Comparison of ENCODE assay signal across 3 fruit fly cellular contexts in the genomic region with DNA sequence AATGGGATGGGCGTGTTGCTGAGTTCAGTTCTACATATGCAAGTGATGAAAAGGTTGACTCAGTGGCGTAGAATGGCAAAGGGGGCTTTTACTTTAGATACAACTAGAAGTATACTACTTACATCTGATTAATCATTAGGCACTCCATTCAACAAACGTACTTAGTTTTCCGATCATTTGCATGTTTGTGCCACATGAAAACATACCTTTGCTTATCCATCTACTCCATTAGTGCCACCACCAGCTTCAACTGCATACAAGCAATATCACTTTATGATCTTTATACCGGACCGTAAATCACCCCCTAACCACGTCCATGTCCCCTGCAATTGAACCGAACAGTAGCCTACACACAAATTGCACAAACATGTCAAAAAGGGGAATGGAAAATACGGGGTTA.
TF ChIP-seq lines count a peak whose summit lies in the region.
"Not testable (repeated sequence)": the region's sequence is repeated elsewhere in the genome, so short reads cannot be mapped to it uniquely, and the experiment has no call there.

No protein-coding gene starts in this region.

- not testable (repeated sequence) for TF ChIP-seq CTCF in whole organism, embryonic (GFP tag; optimal IDR thresholded peaks at IDR 0.05; lab: Kevin White, UChicago)

TF ChIP-seq in whole organism, embryonic, 481 proteins besides CTCF, POLR2A, EP300 and RAD21:
- TF ChIP-seq Drgx (GFP tag; IDR thresholded peaks at IDR 0.05; lab: Robert Waterston, UW) (peak; percentile 74), CG2712 (tag; optimal IDR thresholded peaks at IDR 0.05; lab: Kevin White, UChicago) (peak; percentile 15)

TF ChIP-seq in whole organism, prepupa, 60 proteins besides CTCF, POLR2A, EP300 and RAD21:
- TF ChIP-seq CG7368 (GFP tag; optimal IDR thresholded peaks at IDR 0.05; lab: Kevin White, UChicago) (peak; percentile 31), CG8119 (GFP tag; IDR thresholded peaks at IDR 0.05; lab: Robert Waterston, UW) (peak; percentile 66; the same call in 2 of the 3 replicates), esn (GFP tag; optimal IDR thresholded peaks at IDR 0.05; lab: Kevin White, UChicago) (peak; percentile 35), achi (GFP tag; optimal IDR thresholded peaks at IDR 0.05; lab: Kevin White, UChicago) (peak; percentile 29), net (GFP tag; optimal IDR thresholded peaks at IDR 0.05; lab: Kevin White, UChicago) (peak; percentile 23), pdm3 (GFP tag; optimal IDR thresholded peaks at IDR 0.05; lab: Kevin White, UChicago) (peak; percentile 39), CG31627 (GFP tag; optimal IDR thresholded peaks at IDR 0.05; lab: Kevin White, UChicago) (peak; percentile 50), salr (GFP tag; optimal IDR thresholded peaks at IDR 0.05; lab: Kevin White, UChicago) (peak in 1 of 2 experiments; percentile 0), Gug (GFP tag; IDR thresholded peaks at IDR 0.05; lab: Robert Waterston, UW) (peak; percentile 65), Lpt (GFP tag; optimal IDR thresholded peaks at IDR 0.05; lab: Kevin White, UChicago) (peak; percentile 27), Sox102F (GFP tag; optimal IDR thresholded peaks at IDR 0.05; lab: Kevin White, UChicago) (peak; percentile 19), CG34406 (GFP tag; optimal IDR thresholded peaks at IDR 0.05; lab: Kevin White, UChicago) (peak; percentile 10), fd59A (GFP tag; optimal IDR thresholded peaks at IDR 0.05; lab: Kevin White, UChicago) (peak; percentile 31), CG10631 (GFP tag; optimal IDR thresholded peaks at IDR 0.05; lab: Kevin White, UChicago) (peak; percentile 24), CG3032 (tag; optimal IDR thresholded peaks at IDR 0.05; lab: Kevin White, UChicago) (peak; percentile 59), CG10669 (GFP tag; optimal IDR thresholded peaks at IDR 0.05; lab: Kevin White, UChicago) (peak; percentile 49), OdsH (GFP tag; optimal IDR thresholded peaks at IDR 0.05; lab: Kevin White, UChicago) (peak; percentile 43), Eip78C (GFP tag; lab: Kevin White, UChicago) (peak; percentile 52), CG15336 (GFP tag; IDR thresholded peaks at IDR 0.05; lab: Robert Waterston, UW) (peak; percentile 47; the same call in 1 of the 2 replicates), Eip75B (GFP tag; optimal IDR thresholded peaks at IDR 0.05; lab: Kevin White, UChicago) (peak; percentile 38), lz (GFP tag; optimal IDR thresholded peaks at IDR 0.05; lab: Kevin White, UChicago) (peak; percentile 27), CG32006 (GFP tag; optimal IDR thresholded peaks at IDR 0.05; lab: Kevin White, UChicago) (peak; percentile 61), eg (GFP tag; IDR thresholded peaks at IDR 0.05; lab: Robert Waterston, UW) (peak; percentile 61), CG6808 (GFP tag; optimal IDR thresholded peaks at IDR 0.05; lab: Kevin White, UChicago) (peak; percentile 61), CG11762 (GFP tag; optimal IDR thresholded peaks at IDR 0.05; lab: Kevin White, UChicago; ENCODE audit: insufficient read depth) (peak; percentile 21), spab (GFP tag; optimal IDR thresholded peaks at IDR 0.05; lab: Kevin White, UChicago) (peak; percentile 43), Hr39 (GFP tag; optimal IDR thresholded peaks at IDR 0.05; lab: Kevin White, UChicago) (peak; percentile 32), Ets96B (tag; optimal IDR thresholded peaks at IDR 0.05; lab: Kevin White, UChicago) (peak; percentile 55), Sox14 (GFP tag; optimal IDR thresholded peaks at IDR 0.05; lab: Kevin White, UChicago) (peak; percentile 26), CG8319 (GFP tag; optimal IDR thresholded peaks at IDR 0.05; lab: Kevin White, UChicago) (peak; percentile 16), CG6276 (GFP tag; optimal IDR thresholded peaks at IDR 0.05; lab: Kevin White, UChicago) (peak; percentile 31), CG6163 (GFP tag; IDR thresholded peaks at IDR 0.05; lab: Robert Waterston, UW) (peak; percentile 29; the same call in 1 of the 3 replicates), Sox15 (GFP tag; optimal IDR thresholded peaks at IDR 0.05; lab: Kevin White, UChicago) (peak; percentile 7), Met (GFP tag; optimal IDR thresholded peaks at IDR 0.05; lab: Kevin White, UChicago) (peak; percentile 18), acj6 (GFP tag; optimal IDR thresholded peaks at IDR 0.05; lab: Kevin White, UChicago) (peak; percentile 36), CG1621 (tag; optimal IDR thresholded peaks at IDR 0.05; lab: Kevin White, UChicago) (peak; percentile 29)

TF ChIP-seq in whole organism, pupa, 21 proteins besides CTCF, POLR2A, EP300 and RAD21:
- TF ChIP-seq CG8159 (tag; optimal IDR thresholded peaks at IDR 0.05; lab: Kevin White, UChicago) (peak; percentile 65), CG14655 (GFP tag; optimal IDR thresholded peaks at IDR 0.05; lab: Kevin White, UChicago) (peak; percentile 71), CG9948 (tag; optimal IDR thresholded peaks at IDR 0.05; lab: Kevin White, UChicago) (peak; percentile 55), rn (GFP tag; IDR thresholded peaks at IDR 0.05; lab: Robert Waterston, UW) (0 out of 2 replicates have a peak, but pooled peaks have one; percentile 38), CG34367 (tag; optimal IDR thresholded peaks at IDR 0.05; lab: Kevin White, UChicago) (peak; percentile 19), fd96Ca (GFP tag; IDR thresholded peaks at IDR 0.05; lab: Robert Waterston, UW) (peak; percentile 77), CG32121 (GFP tag; IDR thresholded peaks at IDR 0.05; lab: Robert Waterston, UW) (peak; percentile 55), CG8301 (tag; optimal IDR thresholded peaks at IDR 0.05; lab: Kevin White, UChicago) (peak; percentile 61), CG15710 (tag; optimal IDR thresholded peaks at IDR 0.05; lab: Kevin White, UChicago) (peak; percentile 57), CG17806 (tag; optimal IDR thresholded peaks at IDR 0.05; lab: Kevin White, UChicago) (peak; percentile 47), Pif1A (GFP tag; optimal IDR thresholded peaks at IDR 0.05; lab: Kevin White, UChicago) (peak; percentile 66), CG4496 (GFP tag; IDR thresholded peaks at IDR 0.05; lab: Robert Waterston, UW) (peak; percentile 55; the same call in 1 of the 3 replicates)
